Fruit fly (Drosophila melanogaster) whole organism, embryonic: ENCODE measurements around the gene CG1161.

Source experiments
- CG10209 ChIP-seq: fragments of 200-800 bp; sonication (Bioruptor generic); optimal IDR thresholded peaks from 3 replicates; lab custom pipeline; 2017; ENCODE audit warnings: missing biosample characterization, mild to moderate bottlenecking, missing genetic modification characterization, missing genetic modification reagents
- CG10462 ChIP-seq: fragments of 200-800 bp; sonication (Bioruptor generic); optimal IDR thresholded peaks from 2 replicates; lab custom pipeline; 2016; ENCODE audit warnings: missing biosample characterization, missing genetic modification characterization
- CG10979 ChIP-seq: fragments of 200-800 bp; sonication (Bioruptor generic); optimal IDR thresholded peaks from 2 replicates; lab custom pipeline; 2018; ENCODE audit warnings: missing biosample characterization, mild to moderate bottlenecking, missing genetic modification characterization, moderate library complexity
- CG11504 ChIP-seq: fragments of 200-800 bp; sonication (Bioruptor generic); optimal IDR thresholded peaks from 3 replicates; lab custom pipeline; 2019; ENCODE audit warnings: missing biosample characterization, mild to moderate bottlenecking, missing genetic modification characterization, moderate library complexity
- CG11695 ChIP-seq: fragments of 200-800 bp; sonication (Bioruptor generic); IDR thresholded peaks from 3 replicates; pipeline ENCODE4 v1.3.6; 2022; ENCODE audit warnings: missing biosample characterization, missing genetic modification characterization
- CG11723 ChIP-seq: fragments of 200-800 bp; sonication (Bioruptor generic); optimal IDR thresholded peaks from 2 replicates; lab custom pipeline; 2017; ENCODE audit warnings: missing biosample characterization, mild to moderate bottlenecking, missing genetic modification characterization
- CG12155 ChIP-seq: fragments of 200-800 bp; sonication (Bioruptor generic); optimal IDR thresholded peaks from 3 replicates; lab custom pipeline; 2016; ENCODE audit warnings: missing biosample characterization, missing genetic modification characterization
- CG12236 ChIP-seq: fragments of 200-800 bp; sonication (Bioruptor generic); optimal IDR thresholded peaks from 2 replicates; lab custom pipeline; 2016; ENCODE audit warnings: missing biosample characterization, missing genetic modification characterization
- CG13624 ChIP-seq: fragments of 200-800 bp; sonication (Bioruptor generic); optimal IDR thresholded peaks from 2 replicates; lab custom pipeline; 2016; ENCODE audit warnings: missing biosample characterization, missing genetic modification characterization
- CG14014 ChIP-seq: fragments of 200-800 bp; sonication (Bioruptor generic); IDR thresholded peaks from 2 replicates; pipeline ENCODE4 v1.3.6; 2022; ENCODE audit warnings: missing biosample characterization, missing genetic modification characterization
- CG17385 ChIP-seq: fragments of 200-800 bp; sonication (Bioruptor generic); optimal IDR thresholded peaks from 3 replicates; lab custom pipeline; 2018; ENCODE audit warnings: missing biosample characterization, mild to moderate bottlenecking, missing genetic modification characterization
- CG17802 ChIP-seq: fragments of 200-800 bp; sonication (Bioruptor generic); optimal IDR thresholded peaks from 2 replicates; lab custom pipeline; 2018; ENCODE audit warnings: missing biosample characterization, mild to moderate bottlenecking, missing genetic modification characterization, moderate library complexity
- CG2202 ChIP-seq: fragments of 200-800 bp; sonication (Bioruptor generic); optimal IDR thresholded peaks from 2 replicates; lab custom pipeline; 2018; ENCODE audit warnings: missing biosample characterization, mild to moderate bottlenecking, missing genetic modification characterization
- CG2875 ChIP-seq: fragments of 200-800 bp; sonication (Bioruptor generic); optimal IDR thresholded peaks from 2 replicates; lab custom pipeline; 2017; ENCODE audit warnings: missing biosample characterization, mild to moderate bottlenecking, missing genetic modification characterization, missing genetic modification reagents
- CG4404 ChIP-seq: fragments of 200-800 bp; sonication (Bioruptor generic); IDR thresholded peaks from 2 replicates; pipeline ENCODE4 v1.3.6; 2022; ENCODE audit warnings: missing biosample characterization, missing genetic modification characterization
- CG6683 ChIP-seq: fragments of 200-800 bp; sonication (Bioruptor generic); optimal IDR thresholded peaks from 2 replicates; lab custom pipeline; 2017; ENCODE audit warnings: missing biosample characterization, mild to moderate bottlenecking, missing genetic modification characterization, missing genetic modification reagents
- CG6813 ChIP-seq: fragments of 200-800 bp; sonication (Bioruptor generic); optimal IDR thresholded peaks from 2 replicates; lab custom pipeline; 2017; ENCODE audit warnings: missing biosample characterization, missing genetic modification characterization, mild to moderate bottlenecking, moderate library complexity, missing genetic modification reagents
- CG7357 ChIP-seq: fragments of 200-800 bp; sonication (Bioruptor generic); IDR thresholded peaks from 3 replicates; pipeline ENCODE4 v1.3.6; 2022; ENCODE audit warnings: missing biosample characterization, missing genetic modification characterization
- CG7786 ChIP-seq: fragments of 200-800 bp; sonication (Bioruptor generic); optimal IDR thresholded peaks from 2 replicates; lab custom pipeline; 2016; ENCODE audit warnings: missing biosample characterization, missing genetic modification characterization
- Chrac-16 ChIP-seq: fragments of 200-800 bp; sonication (Bioruptor generic); optimal IDR thresholded peaks from 3 replicates; lab custom pipeline; 2016; ENCODE audit warnings: missing biosample characterization, missing genetic modification characterization
- Dfd ChIP-seq, 2 experiments: fragments of >200 bp; optimal IDR thresholded peaks; 2 replicates each; lab custom pipeline; 2017; ENCODE audit warnings: missing biosample characterization in 2 of 2, missing genetic modification characterization in 2 of 2
- Dip2 ChIP-seq: fragments of 200-800 bp; sonication (Bioruptor generic); IDR thresholded peaks from 2 replicates; pipeline ENCODE4 v1.3.6; 2022; ENCODE audit warnings: missing biosample characterization, missing genetic modification characterization
- Elba2 ChIP-seq: fragments of 200-800 bp; sonication (Bioruptor generic); optimal IDR thresholded peaks from 3 replicates; lab custom pipeline; 2016; ENCODE audit warnings: missing biosample characterization, missing genetic modification characterization
- Ets65A ChIP-seq: fragments of 200-800 bp; sonication (Bioruptor generic); peaks from one replicate; lab custom pipeline; 2016; ENCODE audit warnings: missing biosample characterization, missing genetic modification characterization
- Hr51 ChIP-seq, 2 experiments: fragments of 200-800 bp; sonication (Bioruptor generic); optimal IDR thresholded peaks; 2 replicates in 1 of 2; 3 replicates in 1 of 2; lab custom pipeline; 2016 to 2018; ENCODE audit warnings: missing biosample characterization in 2 of 2, missing genetic modification characterization in 2 of 2, mild to moderate bottlenecking in 1 of 2, moderate library complexity in 1 of 2
- Jarid2 ChIP-seq: fragments of 200-800 bp; sonication (Bioruptor generic); optimal IDR thresholded peaks from 3 replicates; lab custom pipeline; 2017; ENCODE audit warnings: mild to moderate bottlenecking, missing biosample characterization, missing genetic modification reagents, missing genetic modification characterization
- Mrtf ChIP-seq: fragments of 200-800 bp; sonication (Bioruptor generic); IDR thresholded peaks from 3 replicates; pipeline ENCODE4 v1.3.6; 2022; ENCODE audit warnings: missing biosample characterization, missing genetic modification characterization
- Neu2 ChIP-seq: fragments of 200-800 bp; sonication (Bioruptor generic); optimal IDR thresholded peaks from 3 replicates; lab custom pipeline; 2016; ENCODE audit warnings: missing biosample characterization, missing genetic modification characterization, borderline replicate concordance
- NfI ChIP-seq: fragments of 200-800 bp; sonication (Bioruptor generic); optimal IDR thresholded peaks from 3 replicates; lab custom pipeline; 2018; ENCODE audit warnings: missing biosample characterization, mild to moderate bottlenecking, missing genetic modification characterization, moderate library complexity
- Trl ChIP-seq, 3 experiments: fragments of >200 bp in 2 of 3; fragments of 200-800 bp in 1 of 3; sonication (Bioruptor generic) in 1 of 3; optimal IDR thresholded peaks; 2 replicates in 1 of 3; 3 replicates in 2 of 3; lab custom pipeline; 2016 to 2017; ENCODE audit warnings: missing biosample characterization in 1 of 3, missing genetic modification characterization in 1 of 3
- Xbp1 ChIP-seq: fragments of 200-800 bp; sonication (Bioruptor generic); optimal IDR thresholded peaks from 3 replicates; lab custom pipeline; 2016; ENCODE audit warnings: missing biosample characterization, mild to moderate bottlenecking, missing genetic modification characterization
- aop ChIP-seq: fragments of 200-800 bp; sonication (Bioruptor generic); IDR thresholded peaks from 2 replicates; pipeline ENCODE4 v1.3.6; 2022; ENCODE audit warnings: missing biosample characterization, missing genetic modification characterization
- ato ChIP-seq: fragments of 200-800 bp; sonication (Bioruptor generic); IDR thresholded peaks from 2 replicates; pipeline ENCODE4 v1.3.6; 2022; ENCODE audit warnings: missing biosample characterization, missing genetic modification characterization; ENCODE audit not compliant: partially characterized antibody
- bbx ChIP-seq: fragments of 200-800 bp; sonication (Bioruptor generic); IDR thresholded peaks from 2 replicates; pipeline ENCODE4 v1.3.6; 2022; ENCODE audit warnings: missing biosample characterization, missing genetic modification characterization; ENCODE audit not compliant: partially characterized antibody
- chn ChIP-seq: fragments of 200-800 bp; sonication (Bioruptor generic); optimal IDR thresholded peaks from 2 replicates; lab custom pipeline; 2016; ENCODE audit warnings: missing biosample characterization, missing genetic modification characterization
- eve ChIP-seq, 2 experiments: fragments of >200 bp; optimal IDR thresholded peaks; 2 replicates each; lab custom pipeline; 2017; ENCODE audit warnings: missing biosample characterization in 2 of 2, missing genetic modification characterization in 2 of 2
- fd64A ChIP-seq: fragments of 200-800 bp; sonication (Bioruptor generic); optimal IDR thresholded peaks from 3 replicates; lab custom pipeline; 2018; ENCODE audit warnings: missing biosample characterization, mild to moderate bottlenecking, missing genetic modification characterization
- gfzf ChIP-seq: fragments of 200-800 bp; sonication (Bioruptor generic); optimal IDR thresholded peaks from 2 replicates; lab custom pipeline; 2016; ENCODE audit warnings: missing biosample characterization, mild to moderate bottlenecking, missing genetic modification characterization, moderate library complexity
- gsb-n ChIP-seq: fragments of 200-800 bp; sonication (Bioruptor generic); optimal IDR thresholded peaks from 3 replicates; lab custom pipeline; 2018; ENCODE audit warnings: missing biosample characterization, mild to moderate bottlenecking, missing genetic modification characterization
- jumu ChIP-seq: fragments of 200-800 bp; sonication (Bioruptor generic); optimal IDR thresholded peaks from 3 replicates; lab custom pipeline; 2016; ENCODE audit warnings: missing biosample characterization, missing genetic modification characterization
- lola ChIP-seq, 3 experiments: fragments of >200 bp in 2 of 3; fragments of 200-800 bp in 1 of 3; sonication (Bioruptor generic) in 1 of 3; optimal IDR thresholded peaks; 2 replicates each; lab custom pipeline; 2017 to 2019; ENCODE audit warnings: missing biosample characterization in 3 of 3, missing genetic modification characterization in 3 of 3, mild to moderate bottlenecking in 1 of 3, moderate library complexity in 1 of 3
- nmo ChIP-seq: fragments of 200-800 bp; sonication (Bioruptor generic); optimal IDR thresholded peaks from 2 replicates; lab custom pipeline; 2018; ENCODE audit warnings: missing biosample characterization, mild to moderate bottlenecking, missing genetic modification characterization, moderate library complexity
- run ChIP-seq: fragments of 200-800 bp; sonication (Bioruptor generic); optimal IDR thresholded peaks from 3 replicates; lab custom pipeline; 2018; ENCODE audit warnings: missing biosample characterization, mild to moderate bottlenecking, missing genetic modification characterization
- sc ChIP-seq, 3 experiments: fragments of >200 bp in 2 of 3; fragments of 200-800 bp in 1 of 3; sonication (Bioruptor generic) in 1 of 3; optimal IDR thresholded peaks; 2 replicates in 2 of 3; 3 replicates in 1 of 3; lab custom pipeline; 2017; ENCODE audit warnings: mild to moderate bottlenecking in 1 of 3, missing biosample characterization in 1 of 3, missing genetic modification characterization in 1 of 3, missing genetic modification reagents in 1 of 3
- stc ChIP-seq: fragments of 200-800 bp; sonication (Bioruptor generic); IDR thresholded peaks from 2 replicates; pipeline ENCODE4 v1.3.6; 2022; ENCODE audit warnings: missing biosample characterization, missing genetic modification characterization
- wdn ChIP-seq: fragments of 200-800 bp; sonication (Bioruptor generic); IDR thresholded peaks from 2 replicates; pipeline ENCODE4 v1.3.6; 2022; ENCODE audit warnings: missing biosample characterization, missing genetic modification characterization
- wek ChIP-seq: fragments of 200-800 bp; sonication (Bioruptor generic); optimal IDR thresholded peaks from 3 replicates; lab custom pipeline; 2018; ENCODE audit warnings: missing biosample characterization, mild to moderate bottlenecking, missing genetic modification characterization, moderate library complexity
- zen2 ChIP-seq: fragments of 200-800 bp; sonication (Bioruptor generic); IDR thresholded peaks from 3 replicates; pipeline ENCODE4 v1.3.6; 2022; ENCODE audit warnings: missing biosample characterization, missing genetic modification characterization; ENCODE audit not compliant: partially characterized antibody

CG1161 gene

dm6 chr3R:5368170-5368781 lies 13.4 kb downstream of the CG1161 start, which contains the start of gene Cerk:
TSS of gene Cerk (minus strand) at chr3R:5368306.
- TF ChIP-seq eve (GFP tag; optimal IDR thresholded peaks at IDR 0.05; lab: Kevin White, UChicago), result no peak
- 0 out of 3 replicates have a peak, but pooled peaks have one; percentile 22 for TF ChIP-seq CG7357
- TF ChIP-seq CG10209 (GFP tag; lab: Kevin White, UChicago), result peak; percentile 34
- 0 out of 3 replicates have a peak, but pooled peaks have one; percentile 21 for TF ChIP-seq Mrtf (GFP tag; lab: Robert Waterston, UW)
- TF ChIP-seq CG10979, result peak; percentile 6
- TF ChIP-seq zen2 (GFP tag; lab: Robert Waterston, UW), result no peak
- TF ChIP-seq CG11504 (tag; lab: Kevin White, UChicago), result peak; percentile 29
- peak; percentile 99 for TF ChIP-seq wek (GFP tag; lab: Kevin White, UChicago)
- TF ChIP-seq Elba2, result peak; percentile 48
- no peak for TF ChIP-seq wdn (GFP tag; lab: Robert Waterston, UW)
- TF ChIP-seq CG12236 (GFP tag; lab: Kevin White, UChicago), result no peak
- peak; percentile 35; the same call in 1 of the 2 replicates for TF ChIP-seq aop
- peak; percentile 38 for TF ChIP-seq CG17802 (tag; lab: Kevin White, UChicago)
- peak; percentile 93 for TF ChIP-seq Jarid2 (GFP tag; lab: Kevin White, UChicago)
- no peak for TF ChIP-seq sc (optimal IDR thresholded peaks at IDR 0.05; lab: Kevin White, UChicago)
- TF ChIP-seq sc (GFP tag; optimal IDR thresholded peaks at IDR 0.05; lab: Kevin White, UChicago), result no peak
- TF ChIP-seq CG6683 (GFP tag; lab: Kevin White, UChicago), result no peak
- TF ChIP-seq CG13624 (GFP tag; lab: Kevin White, UChicago), result peak; percentile 41
- TF ChIP-seq NfI (GFP tag; lab: Kevin White, UChicago), result peak; percentile 42
- no peak for TF ChIP-seq lola (GFP tag; optimal IDR thresholded peaks at IDR 0.05; lab: Kevin White, UChicago)
- TF ChIP-seq Neu2 (GFP tag; lab: Kevin White, UChicago), result no peak
- TF ChIP-seq Hr51 (GFP tag; optimal IDR thresholded peaks at IDR 0.05; lab: Kevin White, UChicago), result peak; percentile 13 to 59
- TF ChIP-seq CG2875 (GFP tag; lab: Kevin White, UChicago), result no peak
- TF ChIP-seq gsb-n (tag; lab: Kevin White, UChicago), result no peak
- TF ChIP-seq run, result no peak
- peak; percentile 69 for TF ChIP-seq chn (GFP tag; lab: Kevin White, UChicago)
- TF ChIP-seq Xbp1 (GFP tag; lab: Kevin White, UChicago), result peak; percentile 40
- peak; percentile 30 for TF ChIP-seq nmo (GFP tag; lab: Kevin White, UChicago)
- peak; percentile 95 for TF ChIP-seq gfzf (GFP tag; lab: Kevin White, UChicago)
- peak; percentile 20 for TF ChIP-seq CG7786 (GFP tag; lab: Kevin White, UChicago)
- no peak; the same call in 1 of the 2 replicates for TF ChIP-seq CG14014 (GFP tag; lab: Robert Waterston, UW)
- no peak for TF ChIP-seq Trl (optimal IDR thresholded peaks at IDR 0.05; lab: Kevin White, UChicago)
- TF ChIP-seq Trl (GFP tag; optimal IDR thresholded peaks at IDR 0.05; lab: Kevin White, UChicago), result peak; percentile 57
- no peak for TF ChIP-seq CG11695 (GFP tag; lab: Robert Waterston, UW)
- TF ChIP-seq stc (GFP tag; lab: Robert Waterston, UW), result no peak
- TF ChIP-seq fd64A, result no peak
- no peak for TF ChIP-seq Dip2
- no peak for TF ChIP-seq CG4404 (GFP tag; lab: Robert Waterston, UW)
- TF ChIP-seq CG11723 (GFP tag; lab: Kevin White, UChicago), result no peak
- TF ChIP-seq CG12155 (GFP tag; lab: Kevin White, UChicago), result peak; percentile 72
- no peak for TF ChIP-seq CG6813
- no peak for TF ChIP-seq Dfd (GFP tag; optimal IDR thresholded peaks at IDR 0.05; lab: Kevin White, UChicago)
- TF ChIP-seq CG10462 (GFP tag; lab: Kevin White, UChicago), result peak; percentile 13
- TF ChIP-seq Ets65A, result peak; percentile 32
- TF ChIP-seq CG2202 (tag; lab: Kevin White, UChicago), result peak; percentile 4
- peak; percentile 36 for TF ChIP-seq CG17385
- TF ChIP-seq ato (GFP tag; lab: Robert Waterston, UW), result 0 out of 2 replicates have a peak, but pooled peaks have one; percentile 28
- peak; percentile 43 for TF ChIP-seq Chrac-16 (GFP tag; lab: Kevin White, UChicago)
- peak; percentile 5 for TF ChIP-seq jumu (GFP tag; lab: Kevin White, UChicago)
- peak; percentile 57 for TF ChIP-seq bbx (GFP tag; lab: Robert Waterston, UW)
